Fruit fly (Drosophila melanogaster): ENCODE data around the gene PCNA2.

Gene PCNA2

dm6 chr2L:19570806-19571254, 13.0 kb downstream of the PCNA2 start:
- TF ChIP-seq Smox (GFP tag; optimal IDR thresholded peaks at IDR 0.05), result no peak
- peak; percentile 51 for TF ChIP-seq esn (GFP tag; optimal IDR thresholded peaks at IDR 0.05)
- TF ChIP-seq pdm3 (GFP tag; optimal IDR thresholded peaks at IDR 0.05), result peak; percentile 54
- TF ChIP-seq CG8119 (GFP tag; IDR thresholded peaks at IDR 0.05), result 0 out of 3 replicates have a peak, but pooled peaks have one; percentile 39
- TF ChIP-seq CG10669 (GFP tag; optimal IDR thresholded peaks at IDR 0.05), result peak; percentile 28
- peak; percentile 69 for TF ChIP-seq CG32006 (GFP tag; optimal IDR thresholded peaks at IDR 0.05)
- TF ChIP-seq Gug (GFP tag; IDR thresholded peaks at IDR 0.05), result peak; percentile 37
- peak; percentile 33 for TF ChIP-seq CG10631 (GFP tag; optimal IDR thresholded peaks at IDR 0.05)
- TF ChIP-seq net (GFP tag; optimal IDR thresholded peaks at IDR 0.05), result peak; percentile 31
- TF ChIP-seq CG31627 (GFP tag; optimal IDR thresholded peaks at IDR 0.05), result peak; percentile 31
- peak; percentile 43 for TF ChIP-seq Met (GFP tag; optimal IDR thresholded peaks at IDR 0.05)
- peak; percentile 52 for TF ChIP-seq topi (GFP tag; optimal IDR thresholded peaks at IDR 0.05)
- peak; percentile 22 for TF ChIP-seq Sox102F (GFP tag; optimal IDR thresholded peaks at IDR 0.05)
- peak; percentile 5 for TF ChIP-seq CG3032 (tag; optimal IDR thresholded peaks at IDR 0.05)
- TF ChIP-seq CG6276 (GFP tag; optimal IDR thresholded peaks at IDR 0.05), result no peak
- TF ChIP-seq dac (GFP tag; optimal IDR thresholded peaks at IDR 0.05), result peak; percentile 22
- no peak for TF ChIP-seq CG11762 (GFP tag; optimal IDR thresholded peaks at IDR 0.05; ENCODE audit: insufficient read depth)
- TF ChIP-seq CG4318 (GFP tag; optimal IDR thresholded peaks at IDR 0.05), result peak; percentile 28
- no peak for TF ChIP-seq Sox15 (GFP tag; optimal IDR thresholded peaks at IDR 0.05)
- TF ChIP-seq Hr4 (GFP tag; optimal IDR thresholded peaks at IDR 0.05), result peak; percentile 73
- no peak for TF ChIP-seq Sox14 (GFP tag; optimal IDR thresholded peaks at IDR 0.05)
- TF ChIP-seq CG15336 (GFP tag; IDR thresholded peaks at IDR 0.05), result peak; percentile 27; the same call in 1 of the 2 replicates
- TF ChIP-seq CG6854 (GFP tag; optimal IDR thresholded peaks at IDR 0.05), result no peak
- peak; percentile 44 for TF ChIP-seq Hr39 (GFP tag; optimal IDR thresholded peaks at IDR 0.05)
- TF ChIP-seq Eip78C (GFP tag), result peak; percentile 83
- peak; percentile 4 for TF ChIP-seq vri (GFP tag; optimal IDR thresholded peaks at IDR 0.05)
- peak; percentile 49 for TF ChIP-seq lz (GFP tag; optimal IDR thresholded peaks at IDR 0.05)
- TF ChIP-seq CG3919 (GFP tag; optimal IDR thresholded peaks at IDR 0.05), result peak; percentile 35
- TF ChIP-seq Eip93F (GFP tag; optimal IDR thresholded peaks at IDR 0.05), result peak; percentile 37
- no peak for TF ChIP-seq Lpt (GFP tag; optimal IDR thresholded peaks at IDR 0.05)
- peak; percentile 27 for TF ChIP-seq cyc (GFP tag; optimal IDR thresholded peaks at IDR 0.05)
- peak; percentile 37 for TF ChIP-seq achi (GFP tag; optimal IDR thresholded peaks at IDR 0.05)
- peak; percentile 56; the same call in 2 of the 3 replicates for TF ChIP-seq CG6163 (GFP tag; IDR thresholded peaks at IDR 0.05)
- TF ChIP-seq Ets96B (tag; optimal IDR thresholded peaks at IDR 0.05), result no peak
- TF ChIP-seq svp (GFP tag), result peak; percentile 90
- TF ChIP-seq OdsH (GFP tag; optimal IDR thresholded peaks at IDR 0.05), result peak; percentile 54
- peak; percentile 59; the same call in 1 of the 3 replicates for TF ChIP-seq eg (GFP tag; IDR thresholded peaks at IDR 0.05)
- peak; percentile 8 for TF ChIP-seq acj6 (GFP tag; optimal IDR thresholded peaks at IDR 0.05)

dm6 chr2L:19567305-19567898, 16.4 kb downstream of the PCNA2 start:
- TF ChIP-seq Eip75B (GFP tag; optimal IDR thresholded peaks at IDR 0.05) (no peak), vri (GFP tag; optimal IDR thresholded peaks at IDR 0.05) (peak; percentile 7), Eip78C (GFP tag) (peak; percentile 25)

- TF ChIP-seq Gug (GFP tag; IDR thresholded peaks at IDR 0.05) (no peak), CG1621 (tag; optimal IDR thresholded peaks at IDR 0.05) (no peak), eg (GFP tag; IDR thresholded peaks at IDR 0.05) (no peak), CG11294 (GFP tag; IDR thresholded peaks at IDR 0.05) (no peak), CG3032 (tag; optimal IDR thresholded peaks at IDR 0.05) (no peak), Ets21C (GFP tag; optimal IDR thresholded peaks at IDR 0.05) (no peak), Eip78C (GFP tag) (peak; percentile 38), fkh (GFP tag; optimal IDR thresholded peaks at IDR 0.05) (peak; percentile 40), Hr38 (GFP tag; optimal IDR thresholded peaks at IDR 0.05) (no peak), CG31627 (GFP tag; optimal IDR thresholded peaks at IDR 0.05) (no peak), OdsH (GFP tag; optimal IDR thresholded peaks at IDR 0.05) (no peak), CG8119 (GFP tag; IDR thresholded peaks at IDR 0.05) (no peak)
Observed at dm6 chr2L:19565233-19565898, 18.4 kb downstream of the PCNA2 start, which contains the start of gene CG13077. TSS of gene CG13077 (plus strand) at chr2L:19565863.

All from whole organism, prepupa.